Worm (Caenorhabditis elegans) whole organism, L4/young adult: ENCODE measurements around the gene C08E3.13.

Experiments used
- W03F9.2 ChIP-seq: fragments of 150-350 bp; optimal IDR thresholded peaks from 2 replicates; lab custom pipeline; 2014; ENCODE audit warnings: missing biosample characterization, missing genetic modification characterization
- him-1 ChIP-seq: sonication (generic microtip); optimal IDR thresholded peaks from 2 replicates; lab custom pipeline; 2016; ENCODE audit warnings: missing genotype, missing genetic modification reagents, missing genetic modification characterization, missing compliant biosample characterization

DNA sequence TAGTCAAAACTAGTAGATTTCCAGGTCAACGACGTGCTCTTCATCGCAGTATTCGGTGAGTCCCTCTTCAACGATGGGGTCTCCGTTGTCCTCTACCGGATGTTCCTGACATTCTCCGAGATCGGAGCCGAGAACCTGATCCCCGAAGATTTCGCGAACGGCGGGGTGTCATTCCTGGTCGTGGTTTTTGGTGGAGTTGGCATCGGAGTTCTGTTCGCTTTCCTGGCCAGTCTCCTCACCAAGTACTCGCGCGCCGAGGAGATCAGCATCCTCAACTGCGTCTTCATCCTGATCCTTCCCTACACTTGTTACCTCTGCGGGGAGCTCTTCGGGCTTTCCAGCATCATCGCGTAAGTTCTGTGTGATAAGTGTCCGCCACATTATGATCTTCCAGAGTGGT, 40.6 kb upstream of the C08E3.13 start:
- TF ChIP-seq him-1 (tag; lab: Kevin White, UChicago) (no peak), W03F9.2 (tag; lab: Kevin White, UChicago) (no peak)
